Worm (Caenorhabditis elegans): ENCODE data around the gene sra-34.

DNA sequence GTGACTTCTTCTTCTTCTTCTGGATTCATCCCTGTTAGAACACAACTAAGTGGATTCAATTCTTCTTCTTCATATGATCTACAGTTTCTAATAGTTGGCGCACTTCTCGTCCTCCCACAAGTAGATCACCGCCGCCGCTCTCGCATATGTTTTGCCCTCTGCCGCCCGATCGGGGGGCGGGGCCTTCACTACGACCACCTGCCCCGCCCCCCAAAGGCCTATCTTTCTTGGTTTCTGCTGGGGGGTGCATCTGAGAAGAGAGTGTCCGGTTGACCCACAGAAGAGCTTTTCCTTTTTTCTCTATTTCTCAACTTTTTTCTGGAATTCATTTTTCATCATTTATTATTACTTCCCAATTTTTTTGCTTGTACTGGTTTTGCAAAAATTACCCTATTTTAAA, 27.6 kb upstream of the sra-34 start:
- TF ChIP-seq lin-39 (tag; optimal IDR thresholded peaks at IDR 0.05), result no peak
- TF ChIP-seq fos-1 (tag; optimal IDR thresholded peaks at IDR 0.05), result no peak
- TF ChIP-seq ces-1 (GFP tag; optimal IDR thresholded peaks at IDR 0.05), result no peak
- no peak for TF ChIP-seq hpl-2 (GFP tag; optimal IDR thresholded peaks at IDR 0.05)
- TF ChIP-seq elt-3 (tag; optimal IDR thresholded peaks at IDR 0.05), result no peak
- no peak for TF ChIP-seq nhr-12 (tag; optimal IDR thresholded peaks at IDR 0.05)
- no peak for TF ChIP-seq lsy-2 (tag; optimal IDR thresholded peaks at IDR 0.05)
- TF ChIP-seq unc-130 (tag; optimal IDR thresholded peaks at IDR 0.05), result no peak
- no peak for TF ChIP-seq nhr-77 (tag; optimal IDR thresholded peaks at IDR 0.05)
- no peak for TF ChIP-seq zag-1 (tag; optimal IDR thresholded peaks at IDR 0.05)
- no peak for TF ChIP-seq skn-1 (tag; optimal IDR thresholded peaks at IDR 0.05)

Data from whole organism, L1 larva.